Fruit fly (Drosophila melanogaster) whole organism, prepupa: ENCODE results near the gene Ag5r.
A peak's percentile ranks its signal among the peaks of the same experiment; 100 is the strongest.

Source experiments
- CG16779 ChIP-seq: fragments of 200-800 bp; sonication (Bioruptor generic); optimal IDR thresholded peaks from 3 replicates; lab custom pipeline; 2017; ENCODE audit warnings: missing biosample characterization, mild to moderate bottlenecking, missing genetic modification characterization
- Hr4 ChIP-seq: fragments of 200-800 bp; sonication (Bioruptor generic); optimal IDR thresholded peaks from 3 replicates; lab custom pipeline; 2016; ENCODE audit warnings: missing biosample characterization, missing genetic modification characterization
- Met ChIP-seq: fragments of 200-800 bp; sonication (Bioruptor generic); optimal IDR thresholded peaks from 3 replicates; lab custom pipeline; 2016; ENCODE audit warnings: missing biosample characterization, missing genetic modification characterization
- OdsH ChIP-seq: fragments of 200-800 bp; sonication (Bioruptor generic); optimal IDR thresholded peaks from 3 replicates; lab custom pipeline; 2016; ENCODE audit warnings: missing biosample characterization, missing genetic modification characterization
- Smox ChIP-seq: fragments of 200-800 bp; sonication (Bioruptor generic); optimal IDR thresholded peaks from 3 replicates; lab custom pipeline; 2016; ENCODE audit warnings: missing biosample characterization, missing genetic modification characterization
- salr ChIP-seq, 2 experiments: fragments of 200-800 bp; sonication (Bioruptor generic); optimal IDR thresholded peaks; 3 replicates each; lab custom pipeline; 2016 to 2018; ENCODE audit warnings: missing biosample characterization in 2 of 2, missing genetic modification characterization in 2 of 2, mild to moderate bottlenecking in 1 of 2

dm6 chrX:14743819-14744218 is 42.5 kb downstream of the Ag5r start:
- TF ChIP-seq Smox (GFP tag; lab: Kevin White, UChicago) (peak; percentile 35), Met (peak; percentile 48), OdsH (GFP tag; lab: Kevin White, UChicago) (peak; percentile 12), Hr4 (GFP tag; lab: Kevin White, UChicago) (peak; percentile 2), salr (GFP tag; optimal IDR thresholded peaks at IDR 0.05; lab: Kevin White, UChicago) (no peak), CG16779 (tag; lab: Kevin White, UChicago) (no peak)
